Worm (Caenorhabditis elegans) whole organism, L4/young adult: Measurements from ENCODE around the gene nas-11.

ENCODE experiments used
- W03F9.2 ChIP-seq: fragments of 150-350 bp; optimal IDR thresholded peaks from 2 replicates; lab custom pipeline; 2014; ENCODE audit warnings: missing biosample characterization, missing genetic modification characterization
- dao-5 ChIP-seq: sonication (generic microtip); optimal IDR thresholded peaks from 2 replicates; lab custom pipeline; 2016; ENCODE audit warnings: missing genotype, missing genetic modification characterization, moderate library complexity, missing compliant biosample characterization
- him-1 ChIP-seq: sonication (generic microtip); optimal IDR thresholded peaks from 2 replicates; lab custom pipeline; 2016; ENCODE audit warnings: missing genotype, missing genetic modification reagents, missing genetic modification characterization, missing compliant biosample characterization

DNA sequence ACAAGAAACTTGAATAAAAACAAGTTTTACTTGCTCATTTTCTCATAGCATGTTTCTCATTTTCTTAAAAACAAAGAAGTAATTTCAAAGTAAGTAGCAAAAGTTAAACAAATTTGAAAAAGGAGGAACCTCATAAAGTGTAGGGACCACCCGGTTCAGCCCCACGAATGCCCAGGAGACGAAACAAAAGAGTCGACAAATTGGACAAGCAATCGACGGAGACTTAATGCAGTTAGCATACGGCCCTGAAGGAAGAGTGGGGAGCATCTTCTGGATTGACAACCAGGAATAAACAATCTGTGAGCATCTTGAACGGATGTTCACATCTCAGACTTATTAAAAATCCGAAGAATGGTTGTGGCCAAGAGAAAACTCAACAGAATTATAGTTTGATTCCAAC is 21.7 kb upstream of the nas-11 start:
- no peak for TF ChIP-seq him-1 (tag; lab: Kevin White, UChicago)
- no peak for TF ChIP-seq W03F9.2 (tag; lab: Kevin White, UChicago)
- no peak for TF ChIP-seq dao-5 (tag; lab: Kevin White, UChicago)
